Worm (Caenorhabditis elegans) whole organism, L4/young adult: ENCODE results near the gene str-250.

Source experiments
- W03F9.2 ChIP-seq: fragments of 150-350 bp; optimal IDR thresholded peaks from 2 replicates; lab custom pipeline; 2014; ENCODE audit warnings: missing biosample characterization, missing genetic modification characterization
- dao-5 ChIP-seq: sonication (generic microtip); optimal IDR thresholded peaks from 2 replicates; lab custom pipeline; 2016; ENCODE audit warnings: missing genotype, missing genetic modification characterization, moderate library complexity, missing compliant biosample characterization
- him-1 ChIP-seq: sonication (generic microtip); optimal IDR thresholded peaks from 2 replicates; lab custom pipeline; 2016; ENCODE audit warnings: missing genotype, missing genetic modification reagents, missing genetic modification characterization, missing compliant biosample characterization

- TF ChIP-seq dao-5 (tag; lab: Kevin White, UChicago) (no peak), him-1 (tag; lab: Kevin White, UChicago) (no peak), W03F9.2 (no peak)
Observed at ce11 chrV:13899213-13899612, 19.2 kb upstream of the str-250 start, which contains the start of gene oac-3.
